Fruit fly (Drosophila melanogaster): Measurements from ENCODE around the gene vex.

DNA sequence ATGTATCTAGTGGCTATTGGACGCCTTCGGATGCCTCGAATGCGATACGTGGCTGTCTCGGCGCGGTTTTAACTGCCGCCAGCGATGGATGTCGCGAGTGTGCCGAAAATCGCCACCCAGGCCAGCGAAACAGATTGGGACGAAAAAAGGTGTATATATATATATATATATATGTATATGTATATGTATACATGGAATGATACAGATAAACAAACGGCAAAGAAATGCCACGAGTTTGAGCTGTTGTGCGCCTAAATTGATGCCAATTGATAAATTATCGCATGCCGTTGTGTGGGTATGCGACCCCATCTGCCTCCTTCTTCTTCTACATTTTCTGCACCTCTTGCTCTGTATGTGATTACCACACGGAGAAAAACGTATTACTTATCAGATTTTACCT lies 19.8 kb upstream of the vex start, which contains the start of gene CG1545:
- TF ChIP-seq Hand (GFP tag; optimal IDR thresholded peaks at IDR 0.05) (no peak), ro (GFP tag; IDR thresholded peaks at IDR 0.05) (no peak), Ptx1 (GFP tag; IDR thresholded peaks at IDR 0.05) (no peak), CG8281 (tag; optimal IDR thresholded peaks at IDR 0.05) (no peak)

Measured in whole organism, embryonic.